Worm (Caenorhabditis elegans): ENCODE results near the gene tmem-184.

DNA sequence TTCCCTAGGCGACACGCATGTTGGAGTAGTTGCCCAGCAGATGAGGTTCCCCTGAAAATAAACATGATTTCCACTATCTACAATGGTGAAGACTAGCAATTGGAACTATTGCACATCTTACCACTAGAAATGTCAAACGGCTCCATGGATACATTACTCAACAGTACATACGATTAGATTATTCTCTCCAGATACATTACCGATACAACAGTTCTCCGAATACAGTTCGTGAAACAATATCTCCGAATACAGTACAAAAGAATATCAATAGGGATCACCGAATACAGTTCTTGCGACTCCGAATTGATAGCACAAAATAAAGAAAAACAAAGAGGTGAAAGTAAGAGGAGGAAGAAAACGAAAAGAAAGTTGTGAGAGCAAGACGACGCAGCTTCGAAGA lies 37.1 kb upstream of the tmem-184 start, which contains the start of gene C05G5.7:
- no peak for TF ChIP-seq bed-1 (GFP tag; IDR thresholded peaks at IDR 0.05)
- TF ChIP-seq ama-1 (optimal IDR thresholded peaks at IDR 0.05), result no peak
- no peak for TF ChIP-seq ama-1 (GFP tag; optimal IDR thresholded peaks at IDR 0.05)
- TF ChIP-seq egrh-3 (GFP tag; IDR thresholded peaks at IDR 0.05), result no peak
- no peak for TF ChIP-seq ztf-3 (GFP tag; optimal IDR thresholded peaks at IDR 0.05)

Measured in whole organism, young adult.